Fruit fly (Drosophila melanogaster) whole organism, embryonic: ENCODE data around the gene CG15530.

Source experiments
- CG10654 ChIP-seq: fragments of 200-800 bp; sonication (Bioruptor generic); optimal IDR thresholded peaks from 2 replicates; lab custom pipeline; 2016; ENCODE audit warnings: missing biosample characterization, missing genetic modification characterization
- CG11093 ChIP-seq: fragments of 200-800 bp; sonication (Bioruptor generic); IDR thresholded peaks from 3 replicates; pipeline ENCODE4 v1.3.6; 2022; ENCODE audit warnings: missing biosample characterization, missing genetic modification characterization
- CG12659 ChIP-seq: fragments of 200-800 bp; sonication (Bioruptor generic); optimal IDR thresholded peaks from 3 replicates; lab custom pipeline; 2017; ENCODE audit warnings: mild to moderate bottlenecking, missing biosample characterization, missing genetic modification reagents, missing genetic modification characterization
- CG1603 ChIP-seq: fragments of 200-800 bp; sonication (Bioruptor generic); optimal IDR thresholded peaks from 2 replicates; lab custom pipeline; 2019; ENCODE audit warnings: missing biosample characterization, mild to moderate bottlenecking, missing genetic modification characterization, moderate library complexity
- CG16815 ChIP-seq: fragments of 200-800 bp; sonication (Bioruptor generic); optimal IDR thresholded peaks from 3 replicates; lab custom pipeline; 2017; ENCODE audit warnings: missing biosample characterization, mild to moderate bottlenecking, missing genetic modification characterization
- CG18476 ChIP-seq: fragments of 200-800 bp; sonication (Bioruptor generic); optimal IDR thresholded peaks from 2 replicates; lab custom pipeline; 2016; ENCODE audit warnings: missing biosample characterization, mild to moderate bottlenecking, missing genetic modification characterization
- CG31365 ChIP-seq: fragments of 200-800 bp; sonication (Bioruptor generic); optimal IDR thresholded peaks from 2 replicates; lab custom pipeline; 2018; ENCODE audit warnings: missing biosample characterization, mild to moderate bottlenecking, missing genetic modification characterization
- CG3407 ChIP-seq: fragments of 200-800 bp; sonication (Bioruptor generic); optimal IDR thresholded peaks from 2 replicates; lab custom pipeline; 2018; ENCODE audit warnings: missing biosample characterization, mild to moderate bottlenecking, missing genetic modification characterization
- CG7357 ChIP-seq: fragments of 200-800 bp; sonication (Bioruptor generic); IDR thresholded peaks from 3 replicates; pipeline ENCODE4 v1.3.6; 2022; ENCODE audit warnings: missing biosample characterization, missing genetic modification characterization
- CG7963 ChIP-seq: fragments of 200-800 bp; sonication (Bioruptor generic); IDR thresholded peaks from 3 replicates; pipeline ENCODE4 v1.3.6; 2022; ENCODE audit warnings: missing biosample characterization, missing genetic modification characterization; ENCODE audit not compliant: partially characterized antibody
- CG8478 ChIP-seq: fragments of >200 bp; optimal IDR thresholded peaks from 2 replicates; lab custom pipeline; 2018
- CG9215 ChIP-seq: fragments of 200-800 bp; sonication (Bioruptor generic); IDR thresholded peaks from 2 replicates; pipeline ENCODE4 v1.3.6; 2022; ENCODE audit warnings: missing biosample characterization, missing genetic modification characterization
- Dip3 ChIP-seq: fragments of 200-800 bp; sonication (Bioruptor generic); optimal IDR thresholded peaks from 3 replicates; lab custom pipeline; 2016; ENCODE audit warnings: missing biosample characterization, missing genetic modification characterization
- ERR ChIP-seq: fragments of 200-800 bp; sonication (Bioruptor generic); optimal IDR thresholded peaks from 2 replicates; lab custom pipeline; 2016; ENCODE audit warnings: missing biosample characterization, missing genetic modification characterization
- Gsc ChIP-seq: fragments of 200-800 bp; sonication (Bioruptor generic); IDR thresholded peaks from 2 replicates; pipeline ENCODE4 v1.3.6; 2022; ENCODE audit warnings: missing biosample characterization, missing genetic modification characterization
- HLHmδ ChIP-seq: fragments of 200-800 bp; sonication (Bioruptor generic); optimal IDR thresholded peaks from 2 replicates; lab custom pipeline; 2018; ENCODE audit warnings: missing biosample characterization, mild to moderate bottlenecking, missing genetic modification characterization, moderate library complexity
- HmgD ChIP-seq: fragments of 200-800 bp; sonication (Bioruptor generic); optimal IDR thresholded peaks from 3 replicates; lab custom pipeline; 2016; ENCODE audit warnings: missing biosample characterization, missing genetic modification characterization
- Hr3 ChIP-seq: fragments of 200-800 bp; sonication (Bioruptor generic); optimal IDR thresholded peaks from 3 replicates; lab custom pipeline; 2016; ENCODE audit warnings: missing biosample characterization, missing genetic modification characterization
- Hr78 ChIP-seq, 2 experiments: fragments of 200-800 bp in 1 of 2; fragments of >200 bp in 1 of 2; sonication (Bioruptor generic) in 1 of 2; optimal IDR thresholded peaks; 2 replicates each; lab custom pipeline; 2017 to 2019; ENCODE audit warnings: missing biosample characterization in 2 of 2, missing genetic modification characterization in 2 of 2, mild to moderate bottlenecking in 1 of 2, moderate library complexity in 1 of 2
- Hsf ChIP-seq: fragments of 200-800 bp; sonication (Bioruptor generic); optimal IDR thresholded peaks from 3 replicates; lab custom pipeline; 2016; ENCODE audit warnings: missing biosample characterization, missing genetic modification characterization
- Kr ChIP-seq: fragments of 200-800 bp; sonication (Bioruptor generic); optimal IDR thresholded peaks from 2 replicates; lab custom pipeline; 2017; ENCODE audit warnings: missing biosample characterization, mild to moderate bottlenecking, missing genetic modification characterization
- Max ChIP-seq: fragments of 200-800 bp; sonication (Bioruptor generic); optimal IDR thresholded peaks from 2 replicates; lab custom pipeline; 2016; ENCODE audit warnings: missing biosample characterization, mild to moderate bottlenecking, missing genetic modification characterization
- NC2α ChIP-seq: fragments of 200-800 bp; sonication (Bioruptor generic); optimal IDR thresholded peaks from 2 replicates; lab custom pipeline; 2016; ENCODE audit warnings: missing biosample characterization, missing genetic modification characterization
- NC2β ChIP-seq: fragments of 200-800 bp; sonication (Bioruptor generic); optimal IDR thresholded peaks from 2 replicates; lab custom pipeline; 2016; ENCODE audit warnings: missing biosample characterization, missing genetic modification characterization
- Ptx1 ChIP-seq: fragments of 200-800 bp; sonication (Bioruptor generic); IDR thresholded peaks from 2 replicates; pipeline ENCODE4 v1.3.6; 2022; ENCODE audit warnings: missing biosample characterization, missing genetic modification characterization
- Rfx ChIP-seq: fragments of 200-800 bp; sonication (Bioruptor generic); IDR thresholded peaks from 2 replicates; pipeline ENCODE4 v1.3.6; 2022; ENCODE audit warnings: missing biosample characterization, missing genetic modification characterization
- Sox102F ChIP-seq: fragments of 200-800 bp; sonication (Bioruptor generic); optimal IDR thresholded peaks from 2 replicates; lab custom pipeline; 2018; ENCODE audit warnings: missing biosample characterization, mild to moderate bottlenecking, missing genetic modification characterization, moderate library complexity
- Tbp ChIP-seq: fragments of >200 bp; optimal IDR thresholded peaks from 2 replicates; lab custom pipeline; 2018; ENCODE audit warnings: missing biosample characterization, missing genetic modification characterization
- Xbp1 ChIP-seq: fragments of 200-800 bp; sonication (Bioruptor generic); optimal IDR thresholded peaks from 3 replicates; lab custom pipeline; 2016; ENCODE audit warnings: missing biosample characterization, mild to moderate bottlenecking, missing genetic modification characterization
- ap ChIP-seq: fragments of 200-800 bp; sonication (Bioruptor generic); IDR thresholded peaks from 2 replicates; pipeline ENCODE4 v1.3.6; 2022; ENCODE audit warnings: missing biosample characterization, missing genetic modification characterization
- bbx ChIP-seq: fragments of 200-800 bp; sonication (Bioruptor generic); IDR thresholded peaks from 2 replicates; pipeline ENCODE4 v1.3.6; 2022; ENCODE audit warnings: missing biosample characterization, missing genetic modification characterization; ENCODE audit not compliant: partially characterized antibody
- bigmax ChIP-seq: fragments of 200-800 bp; sonication (Bioruptor generic); optimal IDR thresholded peaks from 2 replicates; lab custom pipeline; 2018; ENCODE audit warnings: missing biosample characterization, mild to moderate bottlenecking, missing genetic modification characterization
- bsh ChIP-seq, 2 experiments: fragments of 200-800 bp; sonication (Bioruptor generic); optimal IDR thresholded peaks; 2 replicates each; lab custom pipeline; 2017 to 2018; ENCODE audit warnings: mild to moderate bottlenecking in 2 of 2, missing biosample characterization in 2 of 2, missing genetic modification characterization in 2 of 2, moderate library complexity in 1 of 2
- cg ChIP-seq: fragments of 200-800 bp; sonication (Bioruptor generic); optimal IDR thresholded peaks from 3 replicates; lab custom pipeline; 2019; ENCODE audit warnings: missing biosample characterization, mild to moderate bottlenecking, missing genetic modification characterization, moderate library complexity
- grau ChIP-seq: fragments of 200-800 bp; optimal IDR thresholded peaks from 3 replicates; lab custom pipeline; 2019; ENCODE audit warnings: missing biosample characterization, mild to moderate bottlenecking, missing genetic modification characterization, moderate library complexity
- grn ChIP-seq: fragments of 200-800 bp; sonication (Bioruptor generic); optimal IDR thresholded peaks from 3 replicates; lab custom pipeline; 2017; ENCODE audit warnings: missing biosample characterization, missing genetic modification characterization
- hbn ChIP-seq: fragments of 200-800 bp; sonication (Bioruptor generic); IDR thresholded peaks from 2 replicates; pipeline ENCODE4 v1.3.6; 2022; ENCODE audit warnings: missing biosample characterization, missing genetic modification characterization; ENCODE audit not compliant: partially characterized antibody
- jumu ChIP-seq: fragments of 200-800 bp; sonication (Bioruptor generic); optimal IDR thresholded peaks from 3 replicates; lab custom pipeline; 2016; ENCODE audit warnings: missing biosample characterization, missing genetic modification characterization
- lmd ChIP-seq: fragments of 200-800 bp; sonication (Bioruptor generic); IDR thresholded peaks from 2 replicates; pipeline ENCODE4 v1.3.6; 2022; ENCODE audit warnings: missing biosample characterization, missing genetic modification characterization
- lola ChIP-seq, 3 experiments: fragments of >200 bp in 2 of 3; fragments of 200-800 bp in 1 of 3; sonication (Bioruptor generic) in 1 of 3; optimal IDR thresholded peaks; 2 replicates each; lab custom pipeline; 2017 to 2019; ENCODE audit warnings: missing biosample characterization in 3 of 3, missing genetic modification characterization in 3 of 3, mild to moderate bottlenecking in 1 of 3, moderate library complexity in 1 of 3
- nerfin-1 ChIP-seq: fragments of 200-800 bp; sonication (Bioruptor generic); optimal IDR thresholded peaks from 3 replicates; lab custom pipeline; 2019; ENCODE audit warnings: missing biosample characterization, mild to moderate bottlenecking, missing genetic modification characterization, moderate library complexity
- rib ChIP-seq: fragments of 200-800 bp; sonication (Bioruptor generic); IDR thresholded peaks from 2 replicates; pipeline ENCODE4 v1.3.6; 2022; ENCODE audit warnings: missing biosample characterization, missing genetic modification characterization
- sens ChIP-seq: fragments of 200-800 bp; sonication (Bioruptor generic); peaks from one replicate; lab custom pipeline; 2016; ENCODE audit warnings: missing biosample characterization, missing genetic modification characterization
- seq ChIP-seq: fragments of 200-800 bp; sonication (Bioruptor generic); IDR thresholded peaks from 2 replicates; pipeline ENCODE4 v1.3.6; 2022; ENCODE audit warnings: missing biosample characterization, missing genetic modification characterization
- sima ChIP-seq: fragments of 200-800 bp; sonication (Bioruptor generic); optimal IDR thresholded peaks from 2 replicates; lab custom pipeline; 2016; ENCODE audit warnings: missing biosample characterization, missing genetic modification characterization
- tup ChIP-seq: fragments of 200-800 bp; sonication (Bioruptor generic); optimal IDR thresholded peaks from 2 replicates; lab custom pipeline; 2016; ENCODE audit warnings: missing biosample characterization, mild to moderate bottlenecking, missing genetic modification characterization, moderate library complexity
- twi ChIP-seq: fragments of 200-800 bp; optimal IDR thresholded peaks from 2 replicates; lab custom pipeline; 2019; ENCODE audit warnings: missing biosample characterization, mild to moderate bottlenecking, missing genetic modification characterization, moderate library complexity
- zfh2 ChIP-seq: fragments of 200-800 bp; sonication (Bioruptor generic); optimal IDR thresholded peaks from 2 replicates; lab custom pipeline; 2016; ENCODE audit warnings: missing biosample characterization, missing genetic modification characterization

CG15530 gene

dm6 chr3R:30203104-30203986 lies 25.7 kb downstream of the CG15530 start:
- TF ChIP-seq cg (no peak), bbx (GFP tag; lab: Robert Waterston, UW) (0 out of 2 replicates have a peak, but pooled peaks have one; percentile 26), NC2α (GFP tag; lab: Kevin White, UChicago) (peak; percentile 90), CG31365 (tag; lab: Kevin White, UChicago) (peak; percentile 89), CG16815 (GFP tag; lab: Kevin White, UChicago) (peak; percentile 84), tup (GFP tag; lab: Kevin White, UChicago) (peak; percentile 95), ERR (peak; percentile 97), Tbp (GFP tag; lab: Kevin White, UChicago) (no peak), CG12659 (GFP tag; lab: Kevin White, UChicago) (peak; percentile 90), bigmax (GFP tag; lab: Kevin White, UChicago) (no peak), CG3407 (peak; percentile 88), ap (peak; percentile 96), sens (GFP tag; lab: Kevin White, UChicago) (peak; percentile 100), nerfin-1 (peak; percentile 90), CG1603 (tag; lab: Kevin White, UChicago) (peak; percentile 96), HmgD (peak; percentile 94), Ptx1 (GFP tag; lab: Robert Waterston, UW) (peak; percentile 95), CG7963 (GFP tag; lab: Robert Waterston, UW) (no peak), seq (peak; percentile 92), Max (peak; percentile 97), Rfx (GFP tag; lab: Robert Waterston, UW) (peak; percentile 95), NC2β (GFP tag; lab: Kevin White, UChicago) (peak; percentile 84), HLHmδ (GFP tag; lab: Kevin White, UChicago) (peak; percentile 90), Kr (GFP tag; lab: Kevin White, UChicago) (peak; percentile 62), jumu (GFP tag; lab: Kevin White, UChicago) (peak; percentile 97), lola (GFP tag; optimal IDR thresholded peaks at IDR 0.05; lab: Kevin White, UChicago) (peak in 1 of 3 experiments; percentile 81), Gsc (GFP tag; lab: Robert Waterston, UW) (peak; percentile 82; the same call in 1 of the 2 replicates), Hr3 (GFP tag; lab: Kevin White, UChicago) (peak; percentile 92), Hsf (peak; percentile 93), Xbp1 (GFP tag; lab: Kevin White, UChicago) (peak; percentile 93), CG11093 (GFP tag; lab: Robert Waterston, UW) (peak; percentile 90), CG10654 (GFP tag; lab: Kevin White, UChicago) (peak; percentile 98), Hr78 (GFP tag; optimal IDR thresholded peaks at IDR 0.05; lab: Kevin White, UChicago) (peak in 1 of 2 experiments; percentile 96), bsh (GFP tag; optimal IDR thresholded peaks at IDR 0.05; lab: Kevin White, UChicago) (peak; percentile 22 to 89), CG9215 (GFP tag; lab: Robert Waterston, UW) (peak; percentile 90), Dip3 (peak; percentile 98), Sox102F (peak; percentile 94), CG8478 (lab: Kevin White, UChicago) (no peak), lmd (GFP tag; lab: Robert Waterston, UW) (peak; percentile 96), CG18476 (GFP tag; lab: Kevin White, UChicago) (peak; percentile 96), twi (peak; percentile 68), sima (GFP tag; lab: Kevin White, UChicago) (peak; percentile 93), CG7357 (GFP tag; lab: Robert Waterston, UW) (peak; percentile 88), grau (tag; lab: Kevin White, UChicago) (peak; percentile 92), rib (GFP tag; lab: Robert Waterston, UW) (peak; percentile 78; the same call in 1 of the 2 replicates), grn (GFP tag; lab: Kevin White, UChicago) (peak; percentile 78), hbn (GFP tag; lab: Robert Waterston, UW) (peak; percentile 55; the same call in 1 of the 2 replicates), zfh2 (peak; percentile 96)
